Fruit fly (Drosophila melanogaster) whole organism, embryonic: Measurements from ENCODE around the gene Tis11.

Experiments
- BtbVII ChIP-seq: fragments of 200-800 bp; sonication (Bioruptor generic); optimal IDR thresholded peaks from 3 replicates; lab custom pipeline; 2017; ENCODE audit warnings: missing biosample characterization, mild to moderate bottlenecking, missing genetic modification characterization
- CG15514 ChIP-seq: fragments of 200-800 bp; sonication (Bioruptor generic); optimal IDR thresholded peaks from 3 replicates; lab custom pipeline; 2017; ENCODE audit warnings: missing biosample characterization, missing genetic modification characterization, mild to moderate bottlenecking, moderate library complexity, missing genetic modification reagents
- CG17186 ChIP-seq: fragments of 200-800 bp; sonication (Bioruptor generic); optimal IDR thresholded peaks from 3 replicates; lab custom pipeline; 2017; ENCODE audit warnings: missing biosample characterization, missing genetic modification reagents, missing genetic modification characterization
- CG17568 ChIP-seq: fragments of 200-800 bp; sonication (Bioruptor generic); optimal IDR thresholded peaks from 2 replicates; lab custom pipeline; 2018; ENCODE audit warnings: missing biosample characterization, mild to moderate bottlenecking, missing genetic modification characterization, moderate library complexity
- CG18011 ChIP-seq: fragments of 200-800 bp; sonication (Bioruptor generic); optimal IDR thresholded peaks from 2 replicates; lab custom pipeline; 2017; ENCODE audit warnings: missing biosample characterization, missing genetic modification characterization, mild to moderate bottlenecking, moderate library complexity, missing genotype
- CG30403 ChIP-seq: fragments of 200-800 bp; sonication (Bioruptor generic); optimal IDR thresholded peaks from 3 replicates; lab custom pipeline; 2016; ENCODE audit warnings: missing biosample characterization, missing genetic modification characterization
- CG32532 ChIP-seq: fragments of 200-800 bp; sonication (Bioruptor generic); IDR thresholded peaks from 2 replicates; pipeline ENCODE4 v1.3.6; 2022; ENCODE audit warnings: missing biosample characterization, missing genetic modification characterization
- CG5180 ChIP-seq: fragments of 200-800 bp; sonication (Bioruptor generic); optimal IDR thresholded peaks from 3 replicates; lab custom pipeline; 2017; ENCODE audit warnings: missing biosample characterization, missing genetic modification characterization, mild to moderate bottlenecking, moderate library complexity, missing genetic modification reagents
- CG6272 ChIP-seq: fragments of 200-800 bp; sonication (Bioruptor generic); IDR thresholded peaks from 2 replicates; pipeline ENCODE4 v1.3.6; 2022; ENCODE audit warnings: missing biosample characterization, missing genetic modification characterization
- CG7745 ChIP-seq: fragments of 200-800 bp; sonication (Bioruptor generic); optimal IDR thresholded peaks from 2 replicates; lab custom pipeline; 2018; ENCODE audit warnings: missing biosample characterization, mild to moderate bottlenecking, missing genetic modification characterization, moderate library complexity
- CG8924 ChIP-seq: fragments of 200-800 bp; optimal IDR thresholded peaks from 3 replicates; lab custom pipeline; 2019; ENCODE audit warnings: missing biosample characterization, mild to moderate bottlenecking, missing genetic modification characterization, moderate library complexity
- D19B ChIP-seq: fragments of 200-800 bp; sonication (Bioruptor generic); optimal IDR thresholded peaks from 2 replicates; lab custom pipeline; 2017; ENCODE audit warnings: missing biosample characterization, mild to moderate bottlenecking, missing genetic modification characterization
- Deaf1 ChIP-seq: fragments of 200-800 bp; optimal IDR thresholded peaks from 3 replicates; lab custom pipeline; 2019; ENCODE audit warnings: missing biosample characterization, mild to moderate bottlenecking, missing genetic modification characterization, moderate library complexity
- HLHmδ ChIP-seq: fragments of 200-800 bp; sonication (Bioruptor generic); optimal IDR thresholded peaks from 2 replicates; lab custom pipeline; 2018; ENCODE audit warnings: missing biosample characterization, mild to moderate bottlenecking, missing genetic modification characterization, moderate library complexity
- Hr78 ChIP-seq, 2 experiments: fragments of 200-800 bp in 1 of 2; fragments of >200 bp in 1 of 2; sonication (Bioruptor generic) in 1 of 2; optimal IDR thresholded peaks; 2 replicates each; lab custom pipeline; 2017 to 2019; ENCODE audit warnings: missing biosample characterization in 2 of 2, missing genetic modification characterization in 2 of 2, mild to moderate bottlenecking in 1 of 2, moderate library complexity in 1 of 2
- Hsf ChIP-seq: fragments of 200-800 bp; sonication (Bioruptor generic); optimal IDR thresholded peaks from 3 replicates; lab custom pipeline; 2016; ENCODE audit warnings: missing biosample characterization, missing genetic modification characterization
- Kr ChIP-seq: fragments of 200-800 bp; sonication (Bioruptor generic); optimal IDR thresholded peaks from 2 replicates; lab custom pipeline; 2017; ENCODE audit warnings: missing biosample characterization, mild to moderate bottlenecking, missing genetic modification characterization
- Opbp ChIP-seq: fragments of 200-800 bp; sonication (Bioruptor generic); IDR thresholded peaks from 3 replicates; pipeline ENCODE4 v1.3.6; 2022; ENCODE audit warnings: missing biosample characterization, missing genetic modification characterization; ENCODE audit not compliant: partially characterized antibody
- Optix ChIP-seq: fragments of 200-800 bp; sonication (Bioruptor generic); IDR thresholded peaks from 3 replicates; pipeline ENCODE4 v1.3.6; 2022; ENCODE audit warnings: missing biosample characterization, missing genetic modification characterization
- Trl ChIP-seq, 3 experiments: fragments of >200 bp in 2 of 3; fragments of 200-800 bp in 1 of 3; sonication (Bioruptor generic) in 1 of 3; optimal IDR thresholded peaks; 2 replicates in 1 of 3; 3 replicates in 2 of 3; lab custom pipeline; 2016 to 2017; ENCODE audit warnings: missing biosample characterization in 1 of 3, missing genetic modification characterization in 1 of 3
- Vsx1 ChIP-seq: fragments of 200-800 bp; sonication (Bioruptor generic); optimal IDR thresholded peaks from 2 replicates; lab custom pipeline; 2017; ENCODE audit warnings: missing biosample characterization, mild to moderate bottlenecking, missing genetic modification characterization, missing genetic modification reagents
- Xbp1 ChIP-seq: fragments of 200-800 bp; sonication (Bioruptor generic); optimal IDR thresholded peaks from 3 replicates; lab custom pipeline; 2016; ENCODE audit warnings: missing biosample characterization, mild to moderate bottlenecking, missing genetic modification characterization
- bsh ChIP-seq, 2 experiments: fragments of 200-800 bp; sonication (Bioruptor generic); optimal IDR thresholded peaks; 2 replicates each; lab custom pipeline; 2017 to 2018; ENCODE audit warnings: mild to moderate bottlenecking in 2 of 2, missing biosample characterization in 2 of 2, missing genetic modification characterization in 2 of 2, moderate library complexity in 1 of 2
- chif ChIP-seq, 2 experiments: fragments of 200-800 bp; sonication (Bioruptor generic); optimal IDR thresholded peaks; 3 replicates each; lab custom pipeline; 2016; ENCODE audit warnings: missing biosample characterization in 2 of 2, missing genetic modification characterization in 2 of 2
- crc ChIP-seq: fragments of 200-800 bp; sonication (Bioruptor generic); optimal IDR thresholded peaks from 2 replicates; lab custom pipeline; 2016; ENCODE audit warnings: missing biosample characterization, missing genetic modification characterization
- ems ChIP-seq: fragments of 200-800 bp; sonication (Bioruptor generic); optimal IDR thresholded peaks from 3 replicates; lab custom pipeline; 2016; ENCODE audit warnings: missing biosample characterization, missing genetic modification characterization
- gce ChIP-seq: fragments of 200-800 bp; sonication (Bioruptor generic); IDR thresholded peaks from 3 replicates; pipeline ENCODE4 v1.3.6; 2022; ENCODE audit warnings: missing biosample characterization, missing genetic modification characterization
- gcm2 ChIP-seq: fragments of 200-800 bp; sonication (Bioruptor generic); optimal IDR thresholded peaks from 2 replicates; lab custom pipeline; 2016; ENCODE audit warnings: missing biosample characterization, missing genetic modification characterization
- hkb ChIP-seq, 2 experiments: fragments of 200-800 bp in 1 of 2; fragments of >200 bp in 1 of 2; sonication (Bioruptor generic) in 1 of 2; IDR thresholded peaks in 1 of 2; optimal IDR thresholded peaks in 1 of 2; 2 replicates each; pipeline versions ENCODE4 v1.3.6 to Lab custom; 2017 to 2022; ENCODE audit warnings: missing biosample characterization in 1 of 2, missing genetic modification characterization in 1 of 2
- nerfin-2 ChIP-seq: fragments of 200-800 bp; sonication (Bioruptor generic); IDR thresholded peaks from 2 replicates; pipeline ENCODE4 v1.3.6; 2022; ENCODE audit warnings: missing biosample characterization, missing genetic modification characterization; ENCODE audit not compliant: partially characterized antibody
- pnt ChIP-seq: fragments of 200-800 bp; sonication (Bioruptor generic); optimal IDR thresholded peaks from 3 replicates; lab custom pipeline; 2016; ENCODE audit warnings: missing biosample characterization, missing genetic modification characterization
- pros ChIP-seq: fragments of 200-800 bp; sonication (Bioruptor generic); optimal IDR thresholded peaks from 3 replicates; lab custom pipeline; 2019; ENCODE audit warnings: missing biosample characterization, mild to moderate bottlenecking, missing genetic modification characterization, moderate library complexity
- sens ChIP-seq: fragments of 200-800 bp; sonication (Bioruptor generic); peaks from one replicate; lab custom pipeline; 2016; ENCODE audit warnings: missing biosample characterization, missing genetic modification characterization
- sens-2 ChIP-seq: fragments of 200-800 bp; sonication (Bioruptor generic); IDR thresholded peaks from 2 replicates; pipeline ENCODE4 v1.3.6; 2022; ENCODE audit warnings: missing biosample characterization, missing genetic modification characterization
- so ChIP-seq: fragments of 200-800 bp; sonication (Bioruptor generic); IDR thresholded peaks from 3 replicates; pipeline ENCODE4 v1.3.6; 2022; ENCODE audit warnings: missing biosample characterization, missing genetic modification characterization
- trem ChIP-seq: fragments of 200-800 bp; optimal IDR thresholded peaks from 3 replicates; lab custom pipeline; 2019; ENCODE audit warnings: missing biosample characterization, mild to moderate bottlenecking, missing genetic modification characterization, moderate library complexity
- usp ChIP-seq: fragments of >200 bp; optimal IDR thresholded peaks from 2 replicates; lab custom pipeline; 2017; ENCODE audit warnings: missing biosample characterization, missing genetic modification characterization

Gene Tis11

dm6 chrX:12699095-12699750 lies 40.0 kb downstream of the Tis11 start (continued):
- no peak for TF ChIP-seq Opbp (GFP tag; lab: Robert Waterston, UW)
- no peak for TF ChIP-seq CG18011 (GFP tag; lab: Kevin White, UChicago)
- no peak for TF ChIP-seq crc
- TF ChIP-seq gce (GFP tag; lab: Robert Waterston, UW) = no peak
- peak; percentile 48 to 54 for TF ChIP-seq Trl (optimal IDR thresholded peaks at IDR 0.05; lab: Kevin White, UChicago)
- peak; percentile 15 for TF ChIP-seq Trl (GFP tag; optimal IDR thresholded peaks at IDR 0.05; lab: Kevin White, UChicago)
- TF ChIP-seq bsh (GFP tag; optimal IDR thresholded peaks at IDR 0.05; lab: Kevin White, UChicago) = peak in 1 of 2 experiments; percentile 49
- TF ChIP-seq CG8924 (tag; lab: Kevin White, UChicago) = peak; percentile 34
- TF ChIP-seq CG32532 (GFP tag; lab: Robert Waterston, UW) = peak; percentile 35; the same call in 1 of the 2 replicates
- TF ChIP-seq D19B (GFP tag; lab: Kevin White, UChicago) = no peak
- peak; percentile 18 for TF ChIP-seq Xbp1
- peak; percentile 39 for TF ChIP-seq pros (GFP tag; lab: Kevin White, UChicago)
- TF ChIP-seq chif (GFP tag; optimal IDR thresholded peaks at IDR 0.05; lab: Kevin White, UChicago) = peak in 1 of 2 experiments; percentile 37
- TF ChIP-seq CG5180 (GFP tag; lab: Kevin White, UChicago) = no peak
- TF ChIP-seq CG17186 = no peak
- TF ChIP-seq Vsx1 = no peak
- no peak for TF ChIP-seq CG17568 (GFP tag; lab: Kevin White, UChicago)
- TF ChIP-seq Optix = no peak
- TF ChIP-seq nerfin-2 (GFP tag; lab: Robert Waterston, UW) = no peak
- peak; percentile 33 for TF ChIP-seq pnt (GFP tag; lab: Kevin White, UChicago)
- no peak for TF ChIP-seq gcm2 (GFP tag; lab: Kevin White, UChicago)
- peak; percentile 35 for TF ChIP-seq Hsf (GFP tag; lab: Kevin White, UChicago)
- no peak for TF ChIP-seq usp (GFP tag; lab: Kevin White, UChicago)
- no peak for TF ChIP-seq CG7745 (tag; lab: Kevin White, UChicago)
- TF ChIP-seq Hr78 (GFP tag; optimal IDR thresholded peaks at IDR 0.05; lab: Kevin White, UChicago) = no peak
- TF ChIP-seq CG30403 (GFP tag; lab: Kevin White, UChicago) = peak; percentile 24
- TF ChIP-seq HLHmδ = no peak
- no peak for TF ChIP-seq CG6272 (GFP tag; lab: Robert Waterston, UW)
- TF ChIP-seq trem (tag; lab: Kevin White, UChicago) = peak; percentile 2
- TF ChIP-seq Kr (GFP tag; lab: Kevin White, UChicago) = no peak
- peak; percentile 87 for TF ChIP-seq sens (GFP tag; lab: Kevin White, UChicago)
- TF ChIP-seq hkb (optimal IDR thresholded peaks at IDR 0.05; lab: Kevin White, UChicago) = no peak
- peak; percentile 54; the same call in 1 of the 2 replicates for TF ChIP-seq hkb (GFP tag; IDR thresholded peaks at IDR 0.05; lab: Robert Waterston, UW)
- no peak for TF ChIP-seq sens-2 (GFP tag; lab: Robert Waterston, UW)
- TF ChIP-seq so = no peak
- peak; percentile 14 for TF ChIP-seq CG15514 (GFP tag; lab: Kevin White, UChicago)
- no peak for TF ChIP-seq BtbVII (GFP tag; lab: Kevin White, UChicago)

- peak; percentile 40 for TF ChIP-seq Deaf1
- TF ChIP-seq ems (GFP tag; lab: Kevin White, UChicago) = no peak
Measured at dm6 chrX:12705554-12705953, 46.3 kb downstream of the Tis11 start, which contains the start of gene CG15725. TSS of gene CG15725 (plus strand) at chrX:12705854.
